Fruit fly (Drosophila melanogaster) whole organism, embryonic: ENCODE data around the gene fend.
A peak's percentile ranks its signal among the peaks of the same experiment; 100 is the strongest.

Experiments
- CG11723 ChIP-seq: fragments of 200-800 bp; sonication (Bioruptor generic); optimal IDR thresholded peaks from 2 replicates; lab custom pipeline; 2017; ENCODE audit warnings: missing biosample characterization, mild to moderate bottlenecking, missing genetic modification characterization
- CG13287 ChIP-seq: fragments of 200-800 bp; sonication (Bioruptor generic); IDR thresholded peaks from 2 replicates; pipeline ENCODE4 v1.3.6; 2022; ENCODE audit warnings: missing biosample characterization, missing genetic modification characterization; ENCODE audit not compliant: partially characterized antibody
- CG13894 ChIP-seq: fragments of 200-800 bp; sonication (Bioruptor generic); optimal IDR thresholded peaks from 3 replicates; lab custom pipeline; 2018; ENCODE audit warnings: missing biosample characterization, mild to moderate bottlenecking, missing genetic modification characterization, moderate library complexity
- CG14050 ChIP-seq: fragments of 200-800 bp; sonication (Bioruptor generic); IDR thresholded peaks from 3 replicates; pipeline ENCODE4 v1.3.6; 2022; ENCODE audit warnings: missing biosample characterization, missing genetic modification characterization
- CG1529 ChIP-seq: fragments of 200-800 bp; sonication (Bioruptor generic); optimal IDR thresholded peaks from 3 replicates; lab custom pipeline; 2018; ENCODE audit warnings: missing biosample characterization, missing genetic modification characterization
- CG16863 ChIP-seq: fragments of 200-800 bp; sonication (Bioruptor generic); optimal IDR thresholded peaks from 3 replicates; lab custom pipeline; 2016; ENCODE audit warnings: missing biosample characterization, missing genetic modification characterization
- CG1792 ChIP-seq: fragments of 200-800 bp; sonication (Bioruptor generic); optimal IDR thresholded peaks from 2 replicates; lab custom pipeline; 2016; ENCODE audit warnings: missing biosample characterization, missing genetic modification characterization
- CG18476 ChIP-seq: fragments of 200-800 bp; sonication (Bioruptor generic); optimal IDR thresholded peaks from 2 replicates; lab custom pipeline; 2016; ENCODE audit warnings: missing biosample characterization, mild to moderate bottlenecking, missing genetic modification characterization
- CG18619 ChIP-seq: fragments of 200-800 bp; sonication (Bioruptor generic); optimal IDR thresholded peaks from 3 replicates; lab custom pipeline; 2017; ENCODE audit warnings: missing biosample characterization, mild to moderate bottlenecking, missing genetic modification characterization
- CG2678 ChIP-seq: fragments of 200-800 bp; sonication (Bioruptor generic); optimal IDR thresholded peaks from 3 replicates; lab custom pipeline; 2019; ENCODE audit warnings: missing biosample characterization, mild to moderate bottlenecking, missing genetic modification characterization, moderate library complexity
- CG3163 ChIP-seq: fragments of 200-800 bp; sonication (Bioruptor generic); optimal IDR thresholded peaks from 3 replicates; lab custom pipeline; 2016; ENCODE audit warnings: missing biosample characterization, missing genetic modification characterization
- CG33557 ChIP-seq: fragments of 200-800 bp; sonication (Bioruptor generic); optimal IDR thresholded peaks from 2 replicates; lab custom pipeline; 2019; ENCODE audit warnings: missing biosample characterization, mild to moderate bottlenecking, missing genetic modification characterization, moderate library complexity
- CG6175 ChIP-seq: fragments of 200-800 bp; sonication (Bioruptor generic); IDR thresholded peaks from 3 replicates; pipeline ENCODE4 v1.3.6; 2022; ENCODE audit warnings: missing biosample characterization, missing genetic modification characterization
- CG6689 ChIP-seq: fragments of 200-800 bp; sonication (Bioruptor generic); IDR thresholded peaks from 2 replicates; pipeline ENCODE4 v1.3.6; 2022; ENCODE audit warnings: missing biosample characterization, missing genetic modification characterization
- CG7786 ChIP-seq: fragments of 200-800 bp; sonication (Bioruptor generic); optimal IDR thresholded peaks from 2 replicates; lab custom pipeline; 2016; ENCODE audit warnings: missing biosample characterization, missing genetic modification characterization
- CG8359 ChIP-seq: fragments of 200-800 bp; sonication (Bioruptor generic); optimal IDR thresholded peaks from 2 replicates; lab custom pipeline; 2017; ENCODE audit warnings: missing biosample characterization, mild to moderate bottlenecking, missing genetic modification characterization, borderline replicate concordance
- E2f1 ChIP-seq: fragments of 200-800 bp; sonication (Bioruptor generic); IDR thresholded peaks from 2 replicates; pipeline ENCODE4 v1.3.6; 2022; ENCODE audit warnings: missing biosample characterization, missing genetic modification characterization
- HmgZ ChIP-seq: fragments of 200-800 bp; sonication (Bioruptor generic); optimal IDR thresholded peaks from 2 replicates; lab custom pipeline; 2018; ENCODE audit warnings: missing biosample characterization, mild to moderate bottlenecking, missing genetic modification characterization
- Hr39 ChIP-seq: fragments of >200 bp; optimal IDR thresholded peaks from 2 replicates; lab custom pipeline; 2017
- Kr ChIP-seq: fragments of 200-800 bp; sonication (Bioruptor generic); optimal IDR thresholded peaks from 2 replicates; lab custom pipeline; 2017; ENCODE audit warnings: missing biosample characterization, mild to moderate bottlenecking, missing genetic modification characterization
- Mes4 ChIP-seq: fragments of 200-800 bp; sonication (Bioruptor generic); optimal IDR thresholded peaks from 2 replicates; lab custom pipeline; 2016; ENCODE audit warnings: missing biosample characterization, missing genetic modification characterization
- NC2α ChIP-seq: fragments of 200-800 bp; sonication (Bioruptor generic); optimal IDR thresholded peaks from 2 replicates; lab custom pipeline; 2016; ENCODE audit warnings: missing biosample characterization, missing genetic modification characterization
- Oli ChIP-seq: fragments of 200-800 bp; sonication (Bioruptor generic); optimal IDR thresholded peaks from 2 replicates; lab custom pipeline; 2018; ENCODE audit warnings: missing biosample characterization, mild to moderate bottlenecking, missing genetic modification characterization, moderate library complexity
- Trl ChIP-seq, 3 experiments: fragments of >200 bp in 2 of 3; fragments of 200-800 bp in 1 of 3; sonication (Bioruptor generic) in 1 of 3; optimal IDR thresholded peaks; 2 replicates in 1 of 3; 3 replicates in 2 of 3; lab custom pipeline; 2016 to 2017; ENCODE audit warnings: missing biosample characterization in 1 of 3, missing genetic modification characterization in 1 of 3
- ato ChIP-seq: fragments of 200-800 bp; sonication (Bioruptor generic); IDR thresholded peaks from 2 replicates; pipeline ENCODE4 v1.3.6; 2022; ENCODE audit warnings: missing biosample characterization, missing genetic modification characterization; ENCODE audit not compliant: partially characterized antibody
- bowl ChIP-seq: fragments of 200-800 bp; sonication (Bioruptor generic); IDR thresholded peaks from 2 replicates; pipeline ENCODE4 v1.3.6; 2022; ENCODE audit warnings: missing biosample characterization, missing genetic modification characterization
- btn ChIP-seq: fragments of 200-800 bp; sonication (Bioruptor generic); optimal IDR thresholded peaks from 2 replicates; lab custom pipeline; 2016; ENCODE audit warnings: missing biosample characterization, missing genetic modification characterization
- cato ChIP-seq: fragments of 200-800 bp; sonication (Bioruptor generic); optimal IDR thresholded peaks from 2 replicates; lab custom pipeline; 2016; ENCODE audit warnings: missing biosample characterization, missing genetic modification characterization, borderline replicate concordance
- cwo ChIP-seq: fragments of 200-800 bp; sonication (Bioruptor generic); optimal IDR thresholded peaks from 3 replicates; lab custom pipeline; 2017; ENCODE audit warnings: missing biosample characterization, missing genetic modification characterization, mild to moderate bottlenecking, moderate library complexity, missing genetic modification reagents
- emc ChIP-seq: fragments of 200-800 bp; sonication (Bioruptor generic); optimal IDR thresholded peaks from 2 replicates; lab custom pipeline; 2016; ENCODE audit warnings: missing biosample characterization, missing genetic modification characterization
- en ChIP-seq: fragments of 200-800 bp; sonication (Bioruptor generic); optimal IDR thresholded peaks from 2 replicates; lab custom pipeline; 2016; ENCODE audit warnings: missing biosample characterization, missing genetic modification characterization
- fu2 ChIP-seq: fragments of 200-800 bp; sonication (Bioruptor generic); optimal IDR thresholded peaks from 2 replicates; lab custom pipeline; 2016; ENCODE audit warnings: missing biosample characterization, missing genetic modification characterization
- gce ChIP-seq: fragments of 200-800 bp; sonication (Bioruptor generic); IDR thresholded peaks from 3 replicates; pipeline ENCODE4 v1.3.6; 2022; ENCODE audit warnings: missing biosample characterization, missing genetic modification characterization
- grau ChIP-seq: fragments of 200-800 bp; optimal IDR thresholded peaks from 3 replicates; lab custom pipeline; 2019; ENCODE audit warnings: missing biosample characterization, mild to moderate bottlenecking, missing genetic modification characterization, moderate library complexity
- grn ChIP-seq: fragments of 200-800 bp; sonication (Bioruptor generic); optimal IDR thresholded peaks from 3 replicates; lab custom pipeline; 2017; ENCODE audit warnings: missing biosample characterization, missing genetic modification characterization
- gsb ChIP-seq: fragments of 200-800 bp; sonication (Bioruptor generic); IDR thresholded peaks from 2 replicates; pipeline ENCODE4 v1.3.6; 2022; ENCODE audit warnings: missing biosample characterization, missing genetic modification characterization
- ham ChIP-seq: fragments of 200-800 bp; sonication (Bioruptor generic); IDR thresholded peaks from 2 replicates; pipeline ENCODE4 v1.3.6; 2022; ENCODE audit warnings: missing biosample characterization, missing genetic modification characterization
- hb ChIP-seq: fragments of 200-800 bp; sonication (Bioruptor generic); IDR thresholded peaks from 3 replicates; pipeline ENCODE4 v1.3.6; 2022; ENCODE audit warnings: missing biosample characterization, missing genetic modification characterization; ENCODE audit not compliant: partially characterized antibody
- kay ChIP-seq: fragments of 200-800 bp; sonication (Bioruptor generic); optimal IDR thresholded peaks from 2 replicates; lab custom pipeline; 2016; ENCODE audit warnings: missing biosample characterization, missing genetic modification characterization
- kni ChIP-seq: fragments of 200-800 bp; sonication (Bioruptor generic); optimal IDR thresholded peaks from 3 replicates; lab custom pipeline; 2017; ENCODE audit warnings: mild to moderate bottlenecking, missing biosample characterization, missing genetic modification reagents, missing genetic modification characterization
- otp ChIP-seq: fragments of 200-800 bp; sonication (Bioruptor generic); IDR thresholded peaks from 3 replicates; pipeline ENCODE4, ENCODE4 v1.3.6; 2022; ENCODE audit warnings: missing biosample characterization, missing genetic modification characterization
- pb ChIP-seq: fragments of 200-800 bp; sonication (Bioruptor generic); optimal IDR thresholded peaks from 3 replicates; lab custom pipeline; 2016; ENCODE audit warnings: missing biosample characterization, missing genetic modification characterization
- pita ChIP-seq: fragments of 200-800 bp; sonication (Bioruptor generic); optimal IDR thresholded peaks from 2 replicates; lab custom pipeline; 2017; ENCODE audit warnings: missing biosample characterization, mild to moderate bottlenecking, missing genetic modification characterization
- slp2 ChIP-seq: fragments of 200-800 bp; sonication (Bioruptor generic); optimal IDR thresholded peaks from 2 replicates; lab custom pipeline; 2016; ENCODE audit warnings: missing biosample characterization, missing genetic modification characterization
- tna ChIP-seq: fragments of 200-800 bp; sonication (Bioruptor generic); IDR thresholded peaks from 2 replicates; pipeline ENCODE4 v1.3.6; 2022; ENCODE audit warnings: missing biosample characterization, missing genetic modification characterization; ENCODE audit not compliant: partially characterized antibody
- toy ChIP-seq: fragments of 200-800 bp; sonication (Bioruptor generic); IDR thresholded peaks from 2 replicates; pipeline ENCODE4 v1.3.6; 2022; ENCODE audit warnings: missing biosample characterization, missing genetic modification characterization
- usp ChIP-seq: fragments of >200 bp; optimal IDR thresholded peaks from 2 replicates; lab custom pipeline; 2017; ENCODE audit warnings: missing biosample characterization, missing genetic modification characterization
- yki ChIP-seq: fragments of >200 bp; optimal IDR thresholded peaks from 3 replicates; lab custom pipeline; 2018
- z ChIP-seq: fragments of 200-800 bp; sonication (Bioruptor generic); IDR thresholded peaks from 3 replicates; pipeline ENCODE4 v1.3.6; 2022; ENCODE audit warnings: missing biosample characterization, missing genetic modification characterization
- zen ChIP-seq: fragments of 200-800 bp; sonication (Bioruptor generic); optimal IDR thresholded peaks from 3 replicates; lab custom pipeline; 2018; ENCODE audit warnings: missing biosample characterization, mild to moderate bottlenecking, missing genetic modification characterization, moderate library complexity

fend gene

DNA sequence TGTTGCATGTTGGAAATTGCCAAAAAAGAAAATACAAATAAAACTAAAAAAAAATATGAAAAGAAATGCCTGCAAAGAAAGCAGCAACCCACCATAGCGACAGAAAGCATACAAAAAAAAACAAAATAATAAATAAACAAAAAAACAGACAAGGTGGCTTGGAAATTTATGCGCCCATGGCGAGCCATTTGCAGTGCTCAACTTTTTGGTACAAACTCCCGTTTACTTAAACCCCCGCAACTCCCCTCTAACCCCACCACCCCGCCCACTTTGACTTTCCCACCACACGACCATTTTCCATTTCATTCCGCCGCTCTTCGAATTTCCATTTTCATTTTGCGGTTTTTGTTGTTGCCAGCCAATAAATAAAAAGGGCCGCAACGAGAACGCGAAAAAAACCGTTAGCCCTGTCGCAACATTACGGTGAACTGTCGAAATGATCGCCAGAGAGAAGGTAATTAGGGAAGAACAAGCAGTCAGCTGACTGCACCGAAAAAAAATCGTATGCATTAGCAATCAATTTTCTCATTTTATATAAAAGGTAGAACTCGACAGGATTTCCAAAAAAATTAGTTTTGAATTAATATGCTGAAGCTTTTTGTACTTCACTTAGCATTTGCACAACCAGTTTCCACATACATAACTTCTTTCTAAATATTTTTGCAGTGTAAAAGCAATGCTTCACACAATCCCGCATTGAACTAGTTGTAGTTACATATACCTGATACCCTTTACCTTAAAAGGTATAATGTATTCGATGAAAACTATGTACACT is 2.1 kb upstream of the fend start (continued):
- TF ChIP-seq CG13894 (tag; lab: Kevin White, UChicago) (no peak), pb (GFP tag; lab: Kevin White, UChicago) (no peak), emc (GFP tag; lab: Kevin White, UChicago) (peak; percentile 17), CG6689 (peak; percentile 35; the same call in 1 of the 2 replicates), CG18619 (GFP tag; lab: Kevin White, UChicago) (peak; percentile 4), zen (peak; percentile 60), tna (GFP tag; lab: Robert Waterston, UW) (no peak), cato (no peak), btn (GFP tag; lab: Kevin White, UChicago) (peak; percentile 28), CG2678 (tag; lab: Kevin White, UChicago) (peak; percentile 63), en (GFP tag; lab: Kevin White, UChicago) (no peak), otp (peak; percentile 51; the same call in 1 of the 3 replicates), CG1792 (GFP tag; lab: Kevin White, UChicago) (no peak), usp (GFP tag; lab: Kevin White, UChicago) (no peak), kay (no peak), CG11723 (GFP tag; lab: Kevin White, UChicago) (peak; percentile 13), NC2α (GFP tag; lab: Kevin White, UChicago) (peak; percentile 4), grau (tag; lab: Kevin White, UChicago) (peak; percentile 62), HmgZ (tag; lab: Kevin White, UChicago) (no peak), CG3163 (no peak), gsb (no peak), CG6175 (no peak), CG18476 (peak; percentile 28), cwo (no peak), Oli (tag; lab: Kevin White, UChicago) (peak; percentile 59), kni (GFP tag; lab: Kevin White, UChicago) (no peak), z (no peak), CG1529 (GFP tag; lab: Kevin White, UChicago) (peak; percentile 33), fu2 (GFP tag; lab: Kevin White, UChicago) (peak; percentile 26), CG7786 (GFP tag; lab: Kevin White, UChicago) (peak; percentile 51), CG16863 (GFP tag; lab: Kevin White, UChicago) (peak; percentile 43), toy (no peak), slp2 (GFP tag; lab: Kevin White, UChicago) (peak; percentile 36), gce (GFP tag; lab: Robert Waterston, UW) (0 out of 3 replicates have a peak, but pooled peaks have one; percentile 31), CG14050 (GFP tag; lab: Robert Waterston, UW) (peak; percentile 25; the same call in 1 of the 3 replicates), Trl (optimal IDR thresholded peaks at IDR 0.05; lab: Kevin White, UChicago) (no peak), Trl (GFP tag; optimal IDR thresholded peaks at IDR 0.05; lab: Kevin White, UChicago) (peak; percentile 34), Mes4 (GFP tag; lab: Kevin White, UChicago) (peak; percentile 20), CG13287 (GFP tag; lab: Robert Waterston, UW) (no peak), ham (GFP tag; lab: Robert Waterston, UW) (no peak), E2f1 (GFP tag; lab: Robert Waterston, UW) (no peak), yki (lab: Kevin White, UChicago) (no peak), CG33557 (GFP tag; lab: Kevin White, UChicago) (no peak), pita (no peak), grn (GFP tag; lab: Kevin White, UChicago) (no peak), hb (GFP tag; lab: Robert Waterston, UW) (no peak), CG8359 (GFP tag; lab: Kevin White, UChicago) (no peak), Kr (no peak), ato (GFP tag; lab: Robert Waterston, UW) (no peak), Hr39 (lab: Kevin White, UChicago) (no peak), bowl (GFP tag; lab: Robert Waterston, UW) (no peak)
